Worm (Caenorhabditis elegans): Measurements from ENCODE around the gene F54D11.4.

DNA sequence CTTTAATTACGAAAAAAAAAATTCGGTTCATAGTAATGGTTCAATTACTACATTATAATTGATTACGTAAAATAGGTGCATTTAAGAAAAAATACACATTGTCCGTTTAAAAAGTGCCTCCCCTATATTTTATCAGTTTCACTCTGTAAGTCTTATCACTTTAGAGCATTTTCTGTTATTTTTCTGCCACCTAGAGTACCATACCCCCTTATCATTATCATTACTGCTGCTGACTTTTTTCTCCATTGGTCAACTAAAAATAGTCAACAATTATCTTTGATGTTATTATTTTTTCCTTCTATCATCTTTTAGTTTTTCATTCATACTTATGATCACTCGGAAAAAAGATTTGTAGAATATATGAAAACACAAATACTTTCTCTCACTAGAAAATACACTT is 17.5 kb upstream of the F54D11.4 start:
- TF ChIP-seq nhr-76 (tag; optimal IDR thresholded peaks at IDR 0.05), result no peak
- no peak for TF ChIP-seq ceh-82 (tag; optimal IDR thresholded peaks at IDR 0.05)
- TF ChIP-seq lin-13 (GFP tag; optimal IDR thresholded peaks at IDR 0.05), result no peak
- TF ChIP-seq ceh-63 (GFP tag; optimal IDR thresholded peaks at IDR 0.05), result no peak
- no peak for TF ChIP-seq lin-15B (tag; optimal IDR thresholded peaks at IDR 0.05)
- TF ChIP-seq aha-1 (tag; optimal IDR thresholded peaks at IDR 0.05), result no peak
- TF ChIP-seq ceh-90 (tag; optimal IDR thresholded peaks at IDR 0.05), result no peak
- no peak for TF ChIP-seq nhr-11 (tag; optimal IDR thresholded peaks at IDR 0.05)
- no peak for TF ChIP-seq ztf-11 (tag; optimal IDR thresholded peaks at IDR 0.05)
- TF ChIP-seq elt-3 (tag; optimal IDR thresholded peaks at IDR 0.05), result no peak

Data from whole organism, L1 larva.